Fruit fly (Drosophila melanogaster): ENCODE results near the gene Eaf6.

DNA sequence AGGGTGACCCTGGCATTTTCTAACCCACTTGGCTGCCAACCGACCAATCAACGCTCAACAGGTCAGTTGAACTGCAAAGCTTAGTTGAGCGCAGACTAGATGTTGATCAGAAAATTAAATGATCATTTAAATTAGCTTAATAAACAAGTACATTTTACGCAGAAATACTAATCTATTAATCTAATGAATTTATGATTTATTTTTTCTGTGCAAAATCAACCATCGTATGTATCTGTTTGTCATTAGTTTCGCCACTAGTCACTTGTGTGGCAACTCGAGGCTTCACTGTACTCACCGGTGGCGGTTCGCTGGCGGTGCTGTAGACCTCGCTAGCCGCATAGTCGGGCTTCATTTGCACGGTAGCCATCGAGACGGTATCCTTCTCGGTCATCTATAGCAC is 31.6 kb downstream of the Eaf6 start:
- no peak for TF ChIP-seq CG8478 (optimal IDR thresholded peaks at IDR 0.05)
- TF ChIP-seq CTCF (optimal IDR thresholded peaks at IDR 0.05), result no peak

Data from S2 (cell line).